Worm (Caenorhabditis elegans) whole organism, L4/young adult: Measurements from ENCODE around the gene F53H4.2.

Experiments
- W03F9.2 ChIP-seq: fragments of 150-350 bp; optimal IDR thresholded peaks from 2 replicates; lab custom pipeline; 2014; ENCODE audit warnings: missing biosample characterization, missing genetic modification characterization
- dao-5 ChIP-seq: sonication (generic microtip); optimal IDR thresholded peaks from 2 replicates; lab custom pipeline; 2016; ENCODE audit warnings: missing genotype, missing genetic modification characterization, moderate library complexity, missing compliant biosample characterization
- him-1 ChIP-seq: sonication (generic microtip); optimal IDR thresholded peaks from 2 replicates; lab custom pipeline; 2016; ENCODE audit warnings: missing genotype, missing genetic modification reagents, missing genetic modification characterization, missing compliant biosample characterization

F53H4.2 gene

ce11 chrX:15849397-15849935, 7.5 kb upstream of the F53H4.2 start, which contains the start of gene acl-1:
Gene acl-1 (plus strand): TSS chrX:15849885.
- no peak for TF ChIP-seq dao-5 (tag; lab: Kevin White, UChicago)
- TF ChIP-seq W03F9.2 (tag; lab: Kevin White, UChicago): peak; percentile 11
- TF ChIP-seq him-1 (tag; lab: Kevin White, UChicago): peak; percentile 62

ce11 chrX:15851013-15851412, 5.9 kb upstream of the F53H4.2 start:
- no peak for TF ChIP-seq him-1 (tag; lab: Kevin White, UChicago)

ce11 chrX:15860556-15861008, 3.6 kb downstream of the F53H4.2 start, which contains the start of gene F53H4.6:
Gene F53H4.6 (minus strand): TSS chrX:15860606.
- no peak for TF ChIP-seq him-1 (tag; lab: Kevin White, UChicago)
- TF ChIP-seq W03F9.2 (tag; lab: Kevin White, UChicago): no peak
- no peak for TF ChIP-seq dao-5 (tag; lab: Kevin White, UChicago)

DNA sequence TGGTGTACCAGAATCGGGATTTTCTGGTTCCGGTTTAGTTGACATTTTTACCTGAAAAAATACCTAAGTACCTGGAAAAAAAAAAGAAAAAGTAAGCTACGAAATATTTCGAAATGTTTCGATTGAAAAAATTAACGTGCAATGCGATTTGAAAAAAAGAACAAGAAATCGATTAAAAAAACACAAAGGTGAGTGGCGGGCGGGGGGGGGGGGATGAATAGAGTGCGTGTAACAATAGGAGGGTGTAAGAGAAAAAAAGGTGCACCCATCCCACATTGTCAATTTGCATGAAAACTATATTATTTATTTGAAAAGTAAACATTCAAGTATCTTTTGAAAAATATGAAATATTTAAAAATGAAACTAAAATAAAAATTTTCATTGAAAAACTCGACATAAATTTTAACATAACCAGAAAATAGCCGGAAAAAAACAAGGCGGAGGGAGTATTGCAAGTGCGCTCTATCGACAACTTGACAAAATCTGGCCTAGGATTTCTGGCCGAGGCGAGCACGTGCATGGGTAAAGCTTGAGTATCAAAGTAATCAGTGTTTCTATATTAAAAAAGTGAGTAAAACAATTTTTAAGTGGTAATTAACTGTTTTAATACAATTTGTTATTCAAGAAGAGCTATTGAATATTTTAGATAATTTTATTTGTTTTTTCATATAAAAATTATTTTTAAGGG, 9.1 kb downstream of the F53H4.2 start, which contains the start of the genes csb-1 and F53H4.4:
TSS of gene csb-1 (minus strand) at position 51 of the 688 bp plus-strand sequence.
TSS of gene F53H4.4 (plus strand) at position 520 of the 688 bp plus-strand sequence.
- TF ChIP-seq W03F9.2 (tag; lab: Kevin White, UChicago) (peak; percentile 76), dao-5 (tag; lab: Kevin White, UChicago) (no peak), him-1 (tag; lab: Kevin White, UChicago) (no peak)

DNA sequence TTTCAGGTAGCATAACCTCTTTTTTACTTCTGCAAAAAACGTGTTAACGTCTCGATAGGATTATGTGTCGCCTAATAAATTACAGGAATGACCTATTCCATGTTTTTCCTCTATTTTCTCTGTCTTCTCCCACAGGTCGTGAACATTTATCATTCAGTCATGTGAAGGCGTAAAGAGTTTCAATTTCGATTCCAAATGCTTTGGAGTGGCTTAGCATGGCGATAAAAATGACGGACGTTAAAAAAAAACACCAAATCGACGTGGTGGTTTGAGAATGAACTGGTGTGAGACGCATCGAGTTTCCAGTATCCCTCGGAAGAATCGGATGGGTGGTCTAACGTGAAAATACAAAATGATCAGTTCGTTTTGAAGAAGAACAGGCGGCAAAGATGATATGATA, 12.6 kb downstream of the F53H4.2 start:
- TF ChIP-seq dao-5 (tag; lab: Kevin White, UChicago): no peak
- TF ChIP-seq W03F9.2 (tag; lab: Kevin White, UChicago): no peak
- TF ChIP-seq him-1 (tag; lab: Kevin White, UChicago): no peak

DNA sequence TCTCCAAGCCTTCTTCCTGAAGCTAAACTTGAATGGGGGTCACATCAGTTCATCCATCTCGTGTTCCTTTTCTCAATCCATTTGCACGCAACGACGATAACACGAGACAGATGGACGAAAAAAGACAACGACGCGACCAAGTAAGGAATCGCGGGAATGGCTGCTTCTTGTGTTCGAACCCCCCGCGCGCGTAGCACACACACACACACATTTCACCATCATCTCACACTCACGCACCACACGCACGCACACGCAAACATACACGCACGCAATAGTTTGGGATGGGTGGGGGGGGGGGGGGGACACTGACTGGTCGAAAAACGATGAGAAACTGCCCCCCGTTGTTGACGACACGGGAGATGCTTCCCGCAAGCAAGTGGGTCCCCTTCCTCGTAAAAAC, 20.0 kb downstream of the F53H4.2 start:
- no peak for TF ChIP-seq dao-5 (tag; lab: Kevin White, UChicago)
- TF ChIP-seq him-1 (tag; lab: Kevin White, UChicago): no peak
- no peak for TF ChIP-seq W03F9.2 (tag; lab: Kevin White, UChicago)

DNA sequence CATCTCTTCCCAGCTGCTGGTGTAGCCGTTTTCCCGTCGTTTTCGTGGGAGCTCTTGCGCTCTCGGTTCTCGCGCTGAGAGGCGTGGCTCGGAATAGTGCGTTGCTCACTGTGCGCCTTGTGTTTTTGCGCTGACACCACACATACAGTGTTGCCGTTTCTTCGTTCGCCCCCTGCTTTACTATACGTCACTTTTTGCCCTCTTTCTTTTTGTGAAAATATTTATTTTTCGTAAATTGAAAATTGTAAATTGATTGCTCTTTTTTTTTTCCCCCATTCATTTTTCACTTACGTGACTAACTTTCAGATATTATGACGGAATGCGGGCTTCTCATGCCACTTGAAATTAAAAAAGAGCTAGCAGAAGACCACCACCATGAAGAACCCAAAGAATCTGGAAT, 21.8 kb downstream of the F53H4.2 start, which contains the start of gene gmeb-2:
TSS of gene gmeb-2 (plus strand) at position 301 of the 400 bp plus-strand sequence.
- no peak for TF ChIP-seq him-1 (tag; lab: Kevin White, UChicago)
- no peak for TF ChIP-seq W03F9.2 (tag; lab: Kevin White, UChicago)
- no peak for TF ChIP-seq dao-5 (tag; lab: Kevin White, UChicago)

- TF ChIP-seq dao-5 (tag; lab: Kevin White, UChicago): no peak
- no peak for TF ChIP-seq him-1 (tag; lab: Kevin White, UChicago)
- TF ChIP-seq W03F9.2 (tag; lab: Kevin White, UChicago): no peak
These were observed 24.1 kb downstream of the F53H4.2 start for ce11 chrX:15881027-15881426.

ce11 chrX:15884478-15884877, 27.5 kb downstream of the F53H4.2 start:
- no peak for TF ChIP-seq dao-5 (tag; lab: Kevin White, UChicago)

ce11 chrX:15887495-15887894, 30.5 kb downstream of the F53H4.2 start, which contains the start of gene F53H4.3:
Gene F53H4.3 (minus strand): TSS chrX:15887595.
- TF ChIP-seq him-1 (tag; lab: Kevin White, UChicago) (no peak), W03F9.2 (tag; lab: Kevin White, UChicago) (no peak)

ce11 chrX:15887989-15888388, 31.0 kb downstream of the F53H4.2 start:
- TF ChIP-seq him-1 (tag; lab: Kevin White, UChicago) (no peak), dao-5 (tag; lab: Kevin White, UChicago) (no peak), W03F9.2 (tag; lab: Kevin White, UChicago) (no peak)

ce11 chrX:15892525-15892924, 35.6 kb downstream of the F53H4.2 start:
- TF ChIP-seq dao-5 (tag; lab: Kevin White, UChicago): no peak
- no peak for TF ChIP-seq W03F9.2 (tag; lab: Kevin White, UChicago)
- TF ChIP-seq him-1 (tag; lab: Kevin White, UChicago): no peak

- TF ChIP-seq him-1 (tag; lab: Kevin White, UChicago) (no peak), W03F9.2 (tag; lab: Kevin White, UChicago) (no peak), dao-5 (tag; lab: Kevin White, UChicago) (no peak)
These were observed 44.3 kb downstream of the F53H4.2 start for ce11 chrX:15901214-15901613.

DNA sequence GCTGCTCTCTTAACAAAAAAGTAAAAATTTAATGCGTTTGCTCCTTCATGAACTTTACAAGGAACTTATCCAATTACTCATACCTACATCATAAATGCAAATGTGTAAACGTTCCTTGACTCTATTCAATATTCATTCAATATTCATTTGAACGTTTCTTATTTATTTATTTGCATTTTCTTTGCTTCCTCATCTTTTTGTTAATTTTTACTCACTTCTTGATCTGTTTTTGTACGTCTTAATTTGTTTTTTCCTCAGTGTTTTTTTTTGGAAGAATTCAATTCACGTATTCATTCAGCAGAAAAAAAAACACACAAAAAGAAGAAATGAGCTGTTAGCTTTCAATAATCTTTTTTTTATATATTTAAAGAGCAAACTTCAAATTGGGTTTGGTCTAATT, 45.9 kb downstream of the F53H4.2 start:
- TF ChIP-seq dao-5 (tag; lab: Kevin White, UChicago): no peak
- no peak for TF ChIP-seq him-1 (tag; lab: Kevin White, UChicago)
- no peak for TF ChIP-seq W03F9.2 (tag; lab: Kevin White, UChicago)
